Worm (Caenorhabditis elegans): ENCODE measurements around the gene pqn-75.

The pqn-75 gene

ce11 chrIV:4093087-4093486, 21.0 kb downstream of the pqn-75 start (continued):
- TF ChIP-seq fos-1 (tag; optimal IDR thresholded peaks at IDR 0.05) (peak; percentile 71), C04F5.9 (tag; optimal IDR thresholded peaks at IDR 0.05) (peak; percentile 17), alr-1 (tag; optimal IDR thresholded peaks at IDR 0.05; ENCODE audit: borderline replicate concordance) (no peak), C16A3.4 (tag; optimal IDR thresholded peaks at IDR 0.05) (peak; percentile 11), nhr-12 (tag; optimal IDR thresholded peaks at IDR 0.05) (no peak), mdl-1 (tag; optimal IDR thresholded peaks at IDR 0.05) (peak in 1 of 2 experiments; percentile 45), nhr-20 (tag; optimal IDR thresholded peaks at IDR 0.05) (peak; percentile 84), lir-3 (tag; optimal IDR thresholded peaks at IDR 0.05; ENCODE audit: poor library complexity) (no peak), isw-1 (GFP tag; IDR thresholded peaks at IDR 0.05) (peak; percentile 71), skn-1 (tag; optimal IDR thresholded peaks at IDR 0.05) (peak; percentile 76), nhr-85 (tag) (peak; percentile 90), lsy-2 (tag; optimal IDR thresholded peaks at IDR 0.05) (peak; percentile 75 to 77), mef-2 (tag; optimal IDR thresholded peaks at IDR 0.05) (peak; percentile 67), pax-3 (tag; optimal IDR thresholded peaks at IDR 0.05) (peak; percentile 53), blmp-1 (tag; optimal IDR thresholded peaks at IDR 0.05) (no peak), nhr-76 (tag; optimal IDR thresholded peaks at IDR 0.05) (no peak), swsn-7 (tag; optimal IDR thresholded peaks at IDR 0.05) (peak; percentile 88), pag-3 (tag; optimal IDR thresholded peaks at IDR 0.05; ENCODE audit: borderline replicate concordance, insufficient read depth) (no peak), unc-86 (tag; optimal IDR thresholded peaks at IDR 0.05) (peak; percentile 80), efl-3 (GFP tag; optimal IDR thresholded peaks at IDR 0.05) (no peak), ztf-11 (tag; optimal IDR thresholded peaks at IDR 0.05) (peak in 1 of 2 experiments; percentile 45), dpl-1 (GFP tag; optimal IDR thresholded peaks at IDR 0.05) (peak; percentile 21 to 58 (median 55)), snpc-4 (tag; optimal IDR thresholded peaks at IDR 0.05) (peak; percentile 42), ceh-63 (GFP tag; optimal IDR thresholded peaks at IDR 0.05) (no peak), snu-23 (GFP tag; optimal IDR thresholded peaks at IDR 0.05) (peak; percentile 91), elt-2 (tag; optimal IDR thresholded peaks at IDR 0.05) (peak; percentile 24), ztf-4 (tag; optimal IDR thresholded peaks at IDR 0.05) (peak; percentile 70), ceh-90 (tag; optimal IDR thresholded peaks at IDR 0.05) (no peak), ets-5 (GFP tag; IDR thresholded peaks at IDR 0.05) (no peak), zip-4 (GFP tag; optimal IDR thresholded peaks at IDR 0.05) (no peak), elt-3 (tag; optimal IDR thresholded peaks at IDR 0.05) (peak in 2 of 6 experiments; percentile 19 to 36), lin-35 (GFP tag; optimal IDR thresholded peaks at IDR 0.05) (peak; percentile 60 to 62), egl-13 (tag; optimal IDR thresholded peaks at IDR 0.05) (peak; percentile 78), lin-39 (tag; optimal IDR thresholded peaks at IDR 0.05) (peak; percentile 53), dsc-1 (tag; optimal IDR thresholded peaks at IDR 0.05) (peak; percentile 70), unc-30 (tag; optimal IDR thresholded peaks at IDR 0.05) (no peak), rnt-1 (tag; optimal IDR thresholded peaks at IDR 0.05) (peak; percentile 80), nhr-237 (tag; optimal IDR thresholded peaks at IDR 0.05) (peak; percentile 1), lin-15B (tag; optimal IDR thresholded peaks at IDR 0.05) (no peak), zag-1 (tag; optimal IDR thresholded peaks at IDR 0.05) (no peak), tlp-1 (tag; optimal IDR thresholded peaks at IDR 0.05) (no peak)

- TF ChIP-seq nhr-19 (GFP tag; conservative IDR thresholded peaks at IDR 0.05), result 0 out of 2 replicates have a peak, but pooled peaks have one; percentile 4
- TF ChIP-seq lin-14 (GFP tag; optimal IDR thresholded peaks at IDR 0.05), result peak; percentile 24
- no peak for TF ChIP-seq sox-4 (tag; optimal IDR thresholded peaks at IDR 0.05)
- TF ChIP-seq C16A3.4 (tag; optimal IDR thresholded peaks at IDR 0.05), result no peak
- peak; percentile 9 for TF ChIP-seq nhr-71 (tag; optimal IDR thresholded peaks at IDR 0.05)
Measured at ce11 chrIV:4094364-4094763, 22.2 kb downstream of the pqn-75 start.
